Worm (Caenorhabditis elegans): ENCODE data around the gene rrp-8.
"Not testable (repeated sequence)": the region's sequence is repeated elsewhere in the genome, so short reads cannot be mapped to it uniquely, and the experiment has no call there.

rrp-8 gene

ce11 chrIV:385150-385937 lies 11.0 kb upstream of the rrp-8 start, which contains the start of gene rps-24:
rps-24 (plus strand) TSS chrIV:385887.
- TF ChIP-seq mab-5 (tag; optimal IDR thresholded peaks at IDR 0.05) (peak; percentile 87), ceh-82 (tag; optimal IDR thresholded peaks at IDR 0.05) (peak; percentile 51), snpc-4 (tag; optimal IDR thresholded peaks at IDR 0.05) (peak; percentile 64), lin-39 (tag; optimal IDR thresholded peaks at IDR 0.05) (peak; percentile 44), nhr-77 (tag; optimal IDR thresholded peaks at IDR 0.05) (peak; percentile 28), sem-4 (tag; optimal IDR thresholded peaks at IDR 0.05) (peak; percentile 80), zag-1 (tag; optimal IDR thresholded peaks at IDR 0.05) (peak; percentile 53), nhr-129 (tag; optimal IDR thresholded peaks at IDR 0.05) (peak; percentile 95), gmeb-1 (tag; optimal IDR thresholded peaks at IDR 0.05) (peak; percentile 80), nhr-25 (tag; optimal IDR thresholded peaks at IDR 0.05) (peak; percentile 81), egl-27 (tag; optimal IDR thresholded peaks at IDR 0.05) (peak; percentile 69), unc-55 (GFP tag; optimal IDR thresholded peaks at IDR 0.05) (peak; percentile 97), sma-9 (GFP tag; optimal IDR thresholded peaks at IDR 0.05) (peak; percentile 86), R02D3.7 (tag; optimal IDR thresholded peaks at IDR 0.05) (peak; percentile 86), lsy-2 (tag; optimal IDR thresholded peaks at IDR 0.05) (peak; percentile 86 to 94), F13H6.1 (tag; optimal IDR thresholded peaks at IDR 0.05) (peak; percentile 94), nhr-6 (tag; optimal IDR thresholded peaks at IDR 0.05) (peak; percentile 80), lin-11 (tag; optimal IDR thresholded peaks at IDR 0.05) (peak; percentile 60), ZK546.5 (tag; optimal IDR thresholded peaks at IDR 0.05) (peak; percentile 65), ztf-4 (tag; optimal IDR thresholded peaks at IDR 0.05) (peak; percentile 64), mdl-1 (tag; optimal IDR thresholded peaks at IDR 0.05) (peak; percentile 0 to 38), C34F6.9 (tag; optimal IDR thresholded peaks at IDR 0.05) (peak; percentile 88), fos-1 (tag; optimal IDR thresholded peaks at IDR 0.05) (peak; percentile 76), crh-2 (tag; optimal IDR thresholded peaks at IDR 0.05) (peak; percentile 93), ama-1 (optimal IDR thresholded peaks at IDR 0.05) (peak; percentile 15), sma-3 (GFP tag; optimal IDR thresholded peaks at IDR 0.05) (peak; percentile 97), nhr-21 (tag; optimal IDR thresholded peaks at IDR 0.05) (peak; percentile 81), lin-13 (GFP tag; optimal IDR thresholded peaks at IDR 0.05) (peak; percentile 93), Y55F3AM.14 (GFP tag; optimal IDR thresholded peaks at IDR 0.05) (peak; percentile 83), blmp-1 (tag; optimal IDR thresholded peaks at IDR 0.05; ENCODE audit: insufficient read depth) (peak; percentile 49)
- not testable (repeated sequence) for TF ChIP-seq sma-9 (tag; optimal IDR thresholded peaks at IDR 0.05)

- TF ChIP-seq egl-27 (tag; optimal IDR thresholded peaks at IDR 0.05) (no peak), nhr-77 (tag; optimal IDR thresholded peaks at IDR 0.05) (no peak), dmd-4 (tag; optimal IDR thresholded peaks at IDR 0.05) (no peak), F13H6.1 (tag; optimal IDR thresholded peaks at IDR 0.05) (no peak), ztf-4 (tag; optimal IDR thresholded peaks at IDR 0.05) (no peak), lin-39 (tag; optimal IDR thresholded peaks at IDR 0.05) (no peak), unc-62 (GFP tag; optimal IDR thresholded peaks at IDR 0.05) (no peak)
Observed at ce11 chrIV:386576-386975, 9.8 kb upstream of the rrp-8 start, which contains the start of gene T07A9.14. T07A9.14 (plus strand) TSS chrIV:386699.

DNA sequence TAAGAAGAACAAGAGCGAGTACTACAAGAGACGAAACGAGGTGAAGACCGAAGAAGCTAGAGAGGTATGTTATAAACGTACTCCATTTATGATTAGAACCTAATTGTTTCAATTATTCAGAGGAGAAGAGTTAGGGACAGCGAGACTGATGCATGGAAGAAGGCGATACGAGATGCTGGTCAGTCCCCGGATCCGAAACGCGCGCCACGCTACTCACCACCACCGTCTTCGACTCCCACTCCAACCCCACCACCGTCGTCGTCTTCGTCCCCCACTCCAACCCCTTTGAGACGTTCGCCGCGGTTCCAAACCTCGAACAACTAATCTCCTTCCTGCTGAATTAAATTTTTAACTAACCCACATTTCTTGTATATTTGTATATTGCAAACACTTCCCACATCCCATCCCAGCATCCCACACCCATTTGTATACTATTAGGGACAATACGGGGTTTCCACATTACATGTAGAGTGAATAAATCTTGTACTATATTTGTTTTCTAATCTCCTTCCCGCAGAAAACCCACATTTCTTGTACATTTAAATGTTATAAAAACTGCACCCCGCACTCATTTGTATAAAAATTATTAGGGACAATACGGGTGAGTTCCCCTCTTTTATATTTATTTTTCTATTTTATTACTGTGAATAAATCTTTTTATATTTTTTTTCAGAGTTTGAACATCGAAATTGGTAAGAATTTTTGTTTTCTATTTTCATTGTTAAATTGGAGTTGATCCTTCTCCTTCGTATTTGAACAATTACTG lies 8.9 kb upstream of the rrp-8 start:
- no peak for TF ChIP-seq nhr-12 (tag; optimal IDR thresholded peaks at IDR 0.05)
- TF ChIP-seq alr-1 (tag; optimal IDR thresholded peaks at IDR 0.05), result no peak
- TF ChIP-seq snpc-4 (tag; optimal IDR thresholded peaks at IDR 0.05), result no peak
- TF ChIP-seq F13H6.1 (tag; optimal IDR thresholded peaks at IDR 0.05), result no peak
- no peak for TF ChIP-seq zag-1 (tag; optimal IDR thresholded peaks at IDR 0.05)
- TF ChIP-seq R02D3.7 (tag; optimal IDR thresholded peaks at IDR 0.05), result no peak
- TF ChIP-seq lin-13 (GFP tag; optimal IDR thresholded peaks at IDR 0.05), result no peak
- TF ChIP-seq crh-2 (tag; optimal IDR thresholded peaks at IDR 0.05), result no peak
- TF ChIP-seq peb-1 (tag; optimal IDR thresholded peaks at IDR 0.05), result no peak
- no peak for TF ChIP-seq mdl-1 (tag; optimal IDR thresholded peaks at IDR 0.05)
- TF ChIP-seq nhr-11 (tag; optimal IDR thresholded peaks at IDR 0.05), result no peak
- no peak for TF ChIP-seq unc-62 (GFP tag; optimal IDR thresholded peaks at IDR 0.05)
- TF ChIP-seq lin-11 (tag; optimal IDR thresholded peaks at IDR 0.05), result no peak
- TF ChIP-seq aly-2 (tag; optimal IDR thresholded peaks at IDR 0.05), result no peak

Data from whole organism, L2 larva.